Fruit fly (Drosophila melanogaster): ENCODE results near the gene CG15332.

The CG15332 gene

dm6 chrX:7976976-7977834 lies 21.4 kb upstream of the CG15332 start:
- TF ChIP-seq CG12768 (GFP tag; optimal IDR thresholded peaks at IDR 0.05) (no peak), Crg-1 (GFP tag; optimal IDR thresholded peaks at IDR 0.05) (no peak), tj (GFP tag; optimal IDR thresholded peaks at IDR 0.05) (no peak), CG14711 (tag; optimal IDR thresholded peaks at IDR 0.05) (no peak), Mnt (GFP tag; optimal IDR thresholded peaks at IDR 0.05) (no peak), kay (GFP tag; ENCODE audit: borderline replicate concordance) (no peak), pad (GFP tag; optimal IDR thresholded peaks at IDR 0.05) (no peak), CG5204 (GFP tag; optimal IDR thresholded peaks at IDR 0.05) (no peak), CG7101 (tag; optimal IDR thresholded peaks at IDR 0.05) (no peak), Clk (GFP tag; optimal IDR thresholded peaks at IDR 0.05) (no peak), CG11617 (GFP tag; optimal IDR thresholded peaks at IDR 0.05) (no peak)

dm6 chrX:7975516-7976257 lies 19.9 kb upstream of the CG15332 start:
- no peak for TF ChIP-seq kay (GFP tag; ENCODE audit: borderline replicate concordance)
- TF ChIP-seq Crg-1 (GFP tag; optimal IDR thresholded peaks at IDR 0.05) = no peak
- no peak for TF ChIP-seq CG5204 (GFP tag; optimal IDR thresholded peaks at IDR 0.05)
- TF ChIP-seq CG1620 (GFP tag; optimal IDR thresholded peaks at IDR 0.05) = no peak
- no peak for TF ChIP-seq CG33017 (tag; optimal IDR thresholded peaks at IDR 0.05)
- TF ChIP-seq toe (GFP tag; optimal IDR thresholded peaks at IDR 0.05) = no peak
- TF ChIP-seq CG11617 (GFP tag; optimal IDR thresholded peaks at IDR 0.05) = no peak
- TF ChIP-seq CG7045 (GFP tag; optimal IDR thresholded peaks at IDR 0.05) = no peak
- no peak for TF ChIP-seq cnc (optimal IDR thresholded peaks at IDR 0.05)
- no peak for TF ChIP-seq Mnt (GFP tag; optimal IDR thresholded peaks at IDR 0.05)
- no peak for TF ChIP-seq pad (GFP tag; optimal IDR thresholded peaks at IDR 0.05)
- no peak for TF ChIP-seq Clk (GFP tag; optimal IDR thresholded peaks at IDR 0.05)
- TF ChIP-seq CG12768 (GFP tag; optimal IDR thresholded peaks at IDR 0.05) = no peak

- TF ChIP-seq CG14711 (tag; optimal IDR thresholded peaks at IDR 0.05) = no peak
- no peak for TF ChIP-seq Hr96 (GFP tag; optimal IDR thresholded peaks at IDR 0.05)
- no peak for TF ChIP-seq CG7045 (GFP tag; optimal IDR thresholded peaks at IDR 0.05)
- TF ChIP-seq CG11617 (GFP tag; optimal IDR thresholded peaks at IDR 0.05) = no peak
- TF ChIP-seq Mnt (GFP tag; optimal IDR thresholded peaks at IDR 0.05) = no peak
- no peak for TF ChIP-seq bab1 (GFP tag; optimal IDR thresholded peaks at IDR 0.05)
- no peak for TF ChIP-seq CG12768 (GFP tag; optimal IDR thresholded peaks at IDR 0.05)
- TF ChIP-seq cic (GFP tag; optimal IDR thresholded peaks at IDR 0.05) = no peak
- no peak for TF ChIP-seq pad (GFP tag; optimal IDR thresholded peaks at IDR 0.05)
- no peak for TF ChIP-seq CG1620 (GFP tag; optimal IDR thresholded peaks at IDR 0.05)
- no peak for TF ChIP-seq Crg-1 (GFP tag; optimal IDR thresholded peaks at IDR 0.05)
- no peak for TF ChIP-seq toe (GFP tag; optimal IDR thresholded peaks at IDR 0.05)
- TF ChIP-seq tj (GFP tag; optimal IDR thresholded peaks at IDR 0.05) = no peak
- no peak for TF ChIP-seq Clk (GFP tag; optimal IDR thresholded peaks at IDR 0.05)
- TF ChIP-seq kay (GFP tag; ENCODE audit: borderline replicate concordance) = no peak
- TF ChIP-seq CG33017 (tag; optimal IDR thresholded peaks at IDR 0.05) = no peak
Measured at dm6 chrX:7973325-7973954, 17.6 kb upstream of the CG15332 start.

dm6 chrX:7972363-7972942 lies 16.7 kb upstream of the CG15332 start:
- TF ChIP-seq Crg-1 (GFP tag; optimal IDR thresholded peaks at IDR 0.05) (no peak), toe (GFP tag; optimal IDR thresholded peaks at IDR 0.05) (no peak), ovo (GFP tag; optimal IDR thresholded peaks at IDR 0.05) (no peak), CG33017 (tag; optimal IDR thresholded peaks at IDR 0.05) (no peak), CG5204 (GFP tag; optimal IDR thresholded peaks at IDR 0.05) (peak; percentile 14), pad (GFP tag; optimal IDR thresholded peaks at IDR 0.05) (no peak), Mnt (GFP tag; optimal IDR thresholded peaks at IDR 0.05) (no peak), kay (GFP tag; ENCODE audit: borderline replicate concordance) (no peak), bab1 (GFP tag; optimal IDR thresholded peaks at IDR 0.05) (peak; percentile 66), cic (GFP tag; optimal IDR thresholded peaks at IDR 0.05) (no peak), CG7101 (tag; optimal IDR thresholded peaks at IDR 0.05) (peak; percentile 50), CG7045 (GFP tag; optimal IDR thresholded peaks at IDR 0.05) (peak; percentile 5), CG1620 (GFP tag; optimal IDR thresholded peaks at IDR 0.05) (no peak), cnc (optimal IDR thresholded peaks at IDR 0.05) (no peak), CG12768 (GFP tag; optimal IDR thresholded peaks at IDR 0.05) (no peak), tj (GFP tag; optimal IDR thresholded peaks at IDR 0.05) (no peak), CG14711 (tag; optimal IDR thresholded peaks at IDR 0.05) (peak; percentile 44), Hr96 (GFP tag; optimal IDR thresholded peaks at IDR 0.05) (no peak), CG11617 (GFP tag; optimal IDR thresholded peaks at IDR 0.05) (no peak), Clk (GFP tag; optimal IDR thresholded peaks at IDR 0.05) (no peak)

- TF ChIP-seq CG7101 (tag; optimal IDR thresholded peaks at IDR 0.05) (no peak), cnc (optimal IDR thresholded peaks at IDR 0.05) (no peak), Clk (GFP tag; optimal IDR thresholded peaks at IDR 0.05) (no peak), CG1620 (GFP tag; optimal IDR thresholded peaks at IDR 0.05) (no peak), pad (GFP tag; optimal IDR thresholded peaks at IDR 0.05) (no peak), ovo (GFP tag; optimal IDR thresholded peaks at IDR 0.05) (no peak), cic (GFP tag; optimal IDR thresholded peaks at IDR 0.05) (no peak), CG7045 (GFP tag; optimal IDR thresholded peaks at IDR 0.05) (no peak), CG11617 (GFP tag; optimal IDR thresholded peaks at IDR 0.05) (no peak), CG14711 (tag; optimal IDR thresholded peaks at IDR 0.05) (peak; percentile 38), Hr96 (GFP tag; optimal IDR thresholded peaks at IDR 0.05) (peak; percentile 22), tj (GFP tag; optimal IDR thresholded peaks at IDR 0.05) (no peak), CG33017 (tag; optimal IDR thresholded peaks at IDR 0.05) (no peak), kay (GFP tag; ENCODE audit: borderline replicate concordance) (no peak), CG12768 (GFP tag; optimal IDR thresholded peaks at IDR 0.05) (no peak), CG5204 (GFP tag; optimal IDR thresholded peaks at IDR 0.05) (peak; percentile 2), bab1 (GFP tag; optimal IDR thresholded peaks at IDR 0.05) (peak; percentile 73), Mnt (GFP tag; optimal IDR thresholded peaks at IDR 0.05) (no peak), Crg-1 (GFP tag; optimal IDR thresholded peaks at IDR 0.05) (no peak), toe (GFP tag; optimal IDR thresholded peaks at IDR 0.05) (no peak)
Measured at dm6 chrX:7970396-7970795, 14.6 kb upstream of the CG15332 start.

Data from whole organism, adult.